Fruit fly (Drosophila melanogaster) whole organism, embryonic: ENCODE results near the gene Cpr23B.

Experiments used
- Ada2b ChIP-seq: fragments of 200-800 bp; sonication (Bioruptor generic); IDR thresholded peaks from 2 replicates; pipeline ENCODE4 v1.3.6; 2022; ENCODE audit warnings: missing biosample characterization, missing genetic modification characterization
- Atf3 ChIP-seq: fragments of 200-800 bp; sonication (Bioruptor generic); optimal IDR thresholded peaks from 3 replicates; lab custom pipeline; 2016; ENCODE audit warnings: missing biosample characterization, missing genetic modification characterization
- Awh ChIP-seq: fragments of 200-800 bp; sonication (Bioruptor generic); IDR thresholded peaks from 2 replicates; pipeline ENCODE4, ENCODE4 v1.3.6; 2022; ENCODE audit warnings: missing biosample characterization, missing genetic modification characterization
- CG10959 ChIP-seq: fragments of 200-800 bp; sonication (Bioruptor generic); IDR thresholded peaks from 2 replicates; pipeline ENCODE4 v1.3.6; 2022; ENCODE audit warnings: missing biosample characterization, missing genetic modification characterization
- CG12071 ChIP-seq: fragments of 200-800 bp; sonication (Bioruptor generic); optimal IDR thresholded peaks from 3 replicates; lab custom pipeline; 2018; ENCODE audit warnings: missing biosample characterization, mild to moderate bottlenecking, missing genetic modification characterization
- CG12155 ChIP-seq: fragments of 200-800 bp; sonication (Bioruptor generic); optimal IDR thresholded peaks from 3 replicates; lab custom pipeline; 2016; ENCODE audit warnings: missing biosample characterization, missing genetic modification characterization
- CG12391 ChIP-seq: fragments of 200-800 bp; sonication (Bioruptor generic); optimal IDR thresholded peaks from 3 replicates; lab custom pipeline; 2018; ENCODE audit warnings: missing biosample characterization, mild to moderate bottlenecking, missing genetic modification characterization, moderate library complexity
- CG14014 ChIP-seq: fragments of 200-800 bp; sonication (Bioruptor generic); IDR thresholded peaks from 2 replicates; pipeline ENCODE4 v1.3.6; 2022; ENCODE audit warnings: missing biosample characterization, missing genetic modification characterization
- CG16779 ChIP-seq: fragments of 200-800 bp; sonication (Bioruptor generic); IDR thresholded peaks from 2 replicates; pipeline ENCODE4 v1.3.6; 2022; ENCODE audit warnings: missing biosample characterization, missing genetic modification characterization
- CG17361 ChIP-seq: fragments of 200-800 bp; sonication (Bioruptor generic); IDR thresholded peaks from 3 replicates; pipeline ENCODE4 v1.3.6; 2022; ENCODE audit warnings: missing biosample characterization, missing genetic modification characterization
- CG17385 ChIP-seq: fragments of 200-800 bp; sonication (Bioruptor generic); optimal IDR thresholded peaks from 3 replicates; lab custom pipeline; 2018; ENCODE audit warnings: missing biosample characterization, mild to moderate bottlenecking, missing genetic modification characterization
- CG2889 ChIP-seq: fragments of 200-800 bp; sonication (Bioruptor generic); IDR thresholded peaks from 3 replicates; pipeline ENCODE4 v1.3.6; 2022; ENCODE audit warnings: missing biosample characterization, missing genetic modification characterization
- CG3995 ChIP-seq: fragments of 200-800 bp; sonication (Bioruptor generic); optimal IDR thresholded peaks from 3 replicates; lab custom pipeline; 2016; ENCODE audit warnings: missing biosample characterization, missing genetic modification characterization
- CG4282 ChIP-seq: fragments of 200-800 bp; sonication (Bioruptor generic); optimal IDR thresholded peaks from 2 replicates; lab custom pipeline; 2016; ENCODE audit warnings: missing biosample characterization, missing genetic modification characterization
- CG43689 ChIP-seq: fragments of 200-800 bp; sonication (Bioruptor generic); IDR thresholded peaks from 2 replicates; pipeline ENCODE4 v1.3.6; 2022; ENCODE audit warnings: missing biosample characterization, missing genetic modification characterization
- CG4707 ChIP-seq: fragments of 200-800 bp; sonication (Bioruptor generic); optimal IDR thresholded peaks from 2 replicates; lab custom pipeline; 2018; ENCODE audit warnings: missing biosample characterization, mild to moderate bottlenecking, missing genetic modification characterization, moderate library complexity
- CG4854 ChIP-seq: fragments of 200-800 bp; sonication (Bioruptor generic); optimal IDR thresholded peaks from 2 replicates; lab custom pipeline; 2016; ENCODE audit warnings: missing biosample characterization, missing genetic modification characterization, inconsistent platforms
- CG6272 ChIP-seq: fragments of 200-800 bp; sonication (Bioruptor generic); IDR thresholded peaks from 2 replicates; pipeline ENCODE4 v1.3.6; 2022; ENCODE audit warnings: missing biosample characterization, missing genetic modification characterization
- CG6791 ChIP-seq: fragments of 200-800 bp; sonication (Bioruptor generic); IDR thresholded peaks from 3 replicates; pipeline ENCODE4 v1.3.6; 2022; ENCODE audit warnings: missing biosample characterization, missing genetic modification characterization; ENCODE audit not compliant: partially characterized antibody
- CG7357 ChIP-seq: fragments of 200-800 bp; sonication (Bioruptor generic); IDR thresholded peaks from 3 replicates; pipeline ENCODE4 v1.3.6; 2022; ENCODE audit warnings: missing biosample characterization, missing genetic modification characterization
- CG7963 ChIP-seq: fragments of 200-800 bp; sonication (Bioruptor generic); IDR thresholded peaks from 3 replicates; pipeline ENCODE4 v1.3.6; 2022; ENCODE audit warnings: missing biosample characterization, missing genetic modification characterization; ENCODE audit not compliant: partially characterized antibody
- CG8290 ChIP-seq, 3 experiments: fragments of 200-800 bp; sonication (Bioruptor generic); optimal IDR thresholded peaks; 2 replicates each; lab custom pipeline; 2016 to 2019; ENCODE audit warnings: missing biosample characterization in 3 of 3, missing genetic modification characterization in 3 of 3, mild to moderate bottlenecking in 2 of 3, moderate library complexity in 1 of 3
- CG8765 ChIP-seq: fragments of 200-800 bp; sonication (Bioruptor generic); IDR thresholded peaks from 2 replicates; pipeline ENCODE4 v1.3.6; 2022; ENCODE audit warnings: missing biosample characterization, missing genetic modification characterization
- CG8924 ChIP-seq: fragments of 200-800 bp; optimal IDR thresholded peaks from 3 replicates; lab custom pipeline; 2019; ENCODE audit warnings: missing biosample characterization, mild to moderate bottlenecking, missing genetic modification characterization, moderate library complexity
- CG9876 ChIP-seq: fragments of 200-800 bp; sonication (Bioruptor generic); optimal IDR thresholded peaks from 2 replicates; lab custom pipeline; 2016; ENCODE audit warnings: missing biosample characterization, missing genetic modification characterization
- Ets97D ChIP-seq: fragments of 200-800 bp; sonication (Bioruptor generic); optimal IDR thresholded peaks from 3 replicates; lab custom pipeline; 2016; ENCODE audit warnings: missing biosample characterization, missing genetic modification characterization
- GATAe ChIP-seq: fragments of 200-800 bp; sonication (Bioruptor generic); conservative IDR thresholded peaks from 2 replicates; pipeline ENCODE4 v1.3.6; 2022; ENCODE audit warnings: missing biosample characterization, missing genetic modification characterization
- Hand ChIP-seq: fragments of 200-800 bp; sonication (Bioruptor generic); optimal IDR thresholded peaks from 2 replicates; lab custom pipeline; 2017; ENCODE audit warnings: mild to moderate bottlenecking, missing biosample characterization, missing genetic modification reagents, missing genetic modification characterization
- Hsf ChIP-seq: fragments of 200-800 bp; sonication (Bioruptor generic); optimal IDR thresholded peaks from 3 replicates; lab custom pipeline; 2016; ENCODE audit warnings: missing biosample characterization, missing genetic modification characterization
- NFAT ChIP-seq: fragments of 200-800 bp; sonication (Bioruptor generic); IDR thresholded peaks from 2 replicates; pipeline ENCODE4 v1.3.6; 2022; ENCODE audit warnings: missing biosample characterization, missing genetic modification characterization
- Neu2 ChIP-seq: fragments of 200-800 bp; sonication (Bioruptor generic); optimal IDR thresholded peaks from 3 replicates; lab custom pipeline; 2016; ENCODE audit warnings: missing biosample characterization, missing genetic modification characterization, borderline replicate concordance
- Nf-YA ChIP-seq: fragments of 200-800 bp; sonication (Bioruptor generic); IDR thresholded peaks from 2 replicates; pipeline ENCODE4 v1.3.6; 2022; ENCODE audit warnings: missing biosample characterization, missing genetic modification characterization
- Rfx ChIP-seq: fragments of 200-800 bp; sonication (Bioruptor generic); IDR thresholded peaks from 2 replicates; pipeline ENCODE4 v1.3.6; 2022; ENCODE audit warnings: missing biosample characterization, missing genetic modification characterization
- Trl ChIP-seq, 3 experiments: fragments of >200 bp in 2 of 3; fragments of 200-800 bp in 1 of 3; sonication (Bioruptor generic) in 1 of 3; optimal IDR thresholded peaks; 2 replicates in 1 of 3; 3 replicates in 2 of 3; lab custom pipeline; 2016 to 2017; ENCODE audit warnings: missing biosample characterization in 1 of 3, missing genetic modification characterization in 1 of 3
- al ChIP-seq: fragments of 200-800 bp; sonication (Bioruptor generic); IDR thresholded peaks from 2 replicates; pipeline ENCODE4 v1.3.6; 2022; ENCODE audit warnings: missing biosample characterization, missing genetic modification characterization
- chif ChIP-seq, 2 experiments: fragments of 200-800 bp; sonication (Bioruptor generic); optimal IDR thresholded peaks; 3 replicates each; lab custom pipeline; 2016; ENCODE audit warnings: missing biosample characterization in 2 of 2, missing genetic modification characterization in 2 of 2
- eyg ChIP-seq: fragments of 200-800 bp; sonication (Bioruptor generic); optimal IDR thresholded peaks from 3 replicates; lab custom pipeline; 2016; ENCODE audit warnings: missing biosample characterization, missing genetic modification characterization
- fd102C ChIP-seq: fragments of 200-800 bp; sonication (Bioruptor generic); optimal IDR thresholded peaks from 2 replicates; lab custom pipeline; 2018; ENCODE audit warnings: missing biosample characterization, mild to moderate bottlenecking, missing genetic modification characterization, moderate library complexity
- gem ChIP-seq: fragments of 200-800 bp; sonication (Bioruptor generic); optimal IDR thresholded peaks from 2 replicates; lab custom pipeline; 2019; ENCODE audit warnings: missing biosample characterization, mild to moderate bottlenecking, missing genetic modification characterization, moderate library complexity
- grau ChIP-seq: fragments of 200-800 bp; optimal IDR thresholded peaks from 3 replicates; lab custom pipeline; 2019; ENCODE audit warnings: missing biosample characterization, mild to moderate bottlenecking, missing genetic modification characterization, moderate library complexity
- her ChIP-seq: fragments of 200-800 bp; sonication (Bioruptor generic); optimal IDR thresholded peaks from 2 replicates; lab custom pipeline; 2016; ENCODE audit warnings: missing biosample characterization, missing genetic modification characterization
- insv ChIP-seq, 2 experiments: fragments of 200-800 bp; sonication (Bioruptor generic); optimal IDR thresholded peaks; 3 replicates each; lab custom pipeline; 2016 to 2018; ENCODE audit warnings: missing biosample characterization in 2 of 2, missing genetic modification characterization in 2 of 2
- mirr ChIP-seq: fragments of 200-800 bp; sonication (Bioruptor generic); optimal IDR thresholded peaks from 3 replicates; lab custom pipeline; 2018; ENCODE audit warnings: missing biosample characterization, mild to moderate bottlenecking, missing genetic modification characterization
- nerfin-1 ChIP-seq: fragments of 200-800 bp; sonication (Bioruptor generic); optimal IDR thresholded peaks from 3 replicates; lab custom pipeline; 2019; ENCODE audit warnings: missing biosample characterization, mild to moderate bottlenecking, missing genetic modification characterization, moderate library complexity
- otp ChIP-seq: fragments of 200-800 bp; sonication (Bioruptor generic); IDR thresholded peaks from 3 replicates; pipeline ENCODE4, ENCODE4 v1.3.6; 2022; ENCODE audit warnings: missing biosample characterization, missing genetic modification characterization
- repo ChIP-seq: fragments of 200-800 bp; sonication (Bioruptor generic); optimal IDR thresholded peaks from 2 replicates; lab custom pipeline; 2016; ENCODE audit warnings: missing biosample characterization, missing genetic modification characterization
- slbo ChIP-seq: fragments of 200-800 bp; sonication (Bioruptor generic); IDR thresholded peaks from 2 replicates; pipeline ENCODE4 v1.3.6; 2022; ENCODE audit warnings: missing biosample characterization, missing genetic modification characterization
- sug ChIP-seq: fragments of 200-800 bp; optimal IDR thresholded peaks from 2 replicates; lab custom pipeline; 2019; ENCODE audit warnings: missing biosample characterization, mild to moderate bottlenecking, missing genetic modification characterization, moderate library complexity
- tin ChIP-seq: fragments of 200-800 bp; sonication (Bioruptor generic); optimal IDR thresholded peaks from 3 replicates; lab custom pipeline; 2016; ENCODE audit warnings: missing biosample characterization, missing genetic modification characterization
- tx ChIP-seq: fragments of 200-800 bp; sonication (Bioruptor generic); optimal IDR thresholded peaks from 2 replicates; lab custom pipeline; 2016; ENCODE audit warnings: missing biosample characterization, missing genetic modification characterization
- wdn ChIP-seq: fragments of 200-800 bp; sonication (Bioruptor generic); IDR thresholded peaks from 2 replicates; pipeline ENCODE4 v1.3.6; 2022; ENCODE audit warnings: missing biosample characterization, missing genetic modification characterization

Cpr23B gene

DNA sequence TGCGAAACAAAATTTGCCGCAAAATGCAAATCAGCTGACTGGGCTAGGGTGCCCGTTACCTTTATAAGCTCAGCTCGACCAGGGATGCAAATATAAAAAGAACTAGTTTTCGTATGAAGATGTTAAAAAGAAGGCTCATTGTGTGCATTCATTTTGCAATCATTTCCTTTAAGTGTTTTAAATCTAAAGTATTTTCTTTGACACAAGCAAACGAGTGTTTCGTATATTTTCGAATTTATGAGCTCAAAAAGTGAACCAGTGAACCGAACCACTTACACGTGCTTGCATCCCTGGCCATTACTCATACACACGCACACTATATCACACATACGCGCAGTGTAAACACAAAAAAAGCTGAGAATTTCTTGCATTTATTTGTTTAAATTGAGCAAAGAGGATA lies 40.0 kb downstream of the Cpr23B start, which contains the start of the genes Prx6a and Sbat (continued):
- no peak for TF ChIP-seq Trl (optimal IDR thresholded peaks at IDR 0.05; lab: Kevin White, UChicago)
- peak; percentile 83 for TF ChIP-seq Trl (GFP tag; optimal IDR thresholded peaks at IDR 0.05; lab: Kevin White, UChicago)
- TF ChIP-seq CG16779 (GFP tag; lab: Robert Waterston, UW): no peak
- TF ChIP-seq CG3995 (GFP tag; lab: Kevin White, UChicago): peak; percentile 34
- no peak for TF ChIP-seq Hand (GFP tag; lab: Kevin White, UChicago)
- TF ChIP-seq Neu2 (GFP tag; lab: Kevin White, UChicago): peak; percentile 75
- TF ChIP-seq CG4282 (GFP tag; lab: Kevin White, UChicago): peak; percentile 36
- TF ChIP-seq CG14014 (GFP tag; lab: Robert Waterston, UW): peak; percentile 69
- peak in 1 of 2 experiments; percentile 49 for TF ChIP-seq insv (GFP tag; optimal IDR thresholded peaks at IDR 0.05; lab: Kevin White, UChicago)
- TF ChIP-seq Rfx (GFP tag; lab: Robert Waterston, UW): peak; percentile 82
- peak; percentile 73 for TF ChIP-seq tin (GFP tag; lab: Kevin White, UChicago)
- TF ChIP-seq CG8765 (GFP tag; lab: Robert Waterston, UW): peak; percentile 60; the same call in 1 of the 2 replicates
- peak; percentile 59 for TF ChIP-seq CG8924
- TF ChIP-seq gem (tag; lab: Kevin White, UChicago): peak; percentile 79
- TF ChIP-seq sug (tag; lab: Kevin White, UChicago): peak; percentile 89
- no peak for TF ChIP-seq CG4707
- TF ChIP-seq CG17361: peak; percentile 64
- TF ChIP-seq tx (GFP tag; lab: Kevin White, UChicago): peak; percentile 67
- peak; percentile 55 for TF ChIP-seq mirr (GFP tag; lab: Kevin White, UChicago)
- TF ChIP-seq Ada2b (GFP tag; lab: Robert Waterston, UW): peak; percentile 62; the same call in 1 of the 2 replicates
- TF ChIP-seq CG12391 (tag; lab: Kevin White, UChicago): peak; percentile 79
- TF ChIP-seq repo (GFP tag; lab: Kevin White, UChicago): peak; percentile 27
- TF ChIP-seq Atf3 (GFP tag; lab: Kevin White, UChicago): peak; percentile 40
- TF ChIP-seq NFAT: peak; percentile 59; the same call in 1 of the 2 replicates
- no peak for TF ChIP-seq CG7963
- TF ChIP-seq CG7357 (GFP tag; lab: Robert Waterston, UW): peak; percentile 54; the same call in 1 of the 3 replicates
- no peak for TF ChIP-seq otp (GFP tag; lab: Robert Waterston, UW)
- peak; percentile 75 for TF ChIP-seq Hsf (GFP tag; lab: Kevin White, UChicago)
- peak; percentile 80 for TF ChIP-seq grau (tag; lab: Kevin White, UChicago)
- no peak for TF ChIP-seq CG6791
- TF ChIP-seq nerfin-1: peak; percentile 68
- peak; percentile 42 for TF ChIP-seq CG4854
- peak; percentile 63 for TF ChIP-seq CG9876 (GFP tag; lab: Kevin White, UChicago)
- TF ChIP-seq eyg (GFP tag; lab: Kevin White, UChicago): no peak
- no peak for TF ChIP-seq Awh (GFP tag; lab: Robert Waterston, UW)
- TF ChIP-seq slbo (GFP tag; lab: Robert Waterston, UW): peak; percentile 79
- peak; percentile 56 for TF ChIP-seq CG6272 (GFP tag; lab: Robert Waterston, UW)
- TF ChIP-seq CG43689 (GFP tag; lab: Robert Waterston, UW): no peak
- TF ChIP-seq CG12071 (GFP tag; lab: Kevin White, UChicago): peak; percentile 27
- peak; percentile 60 for TF ChIP-seq CG8290 (GFP tag; optimal IDR thresholded peaks at IDR 0.05; lab: Kevin White, UChicago)
- TF ChIP-seq CG8290 (tag; optimal IDR thresholded peaks at IDR 0.05; lab: Kevin White, UChicago): peak; percentile 55 to 69
- peak; percentile 35 to 60 for TF ChIP-seq chif (GFP tag; optimal IDR thresholded peaks at IDR 0.05; lab: Kevin White, UChicago)
- TF ChIP-seq fd102C (GFP tag; lab: Kevin White, UChicago): peak; percentile 20
- TF ChIP-seq her (GFP tag; lab: Kevin White, UChicago): peak; percentile 69
- TF ChIP-seq CG17385 (GFP tag; lab: Kevin White, UChicago): peak; percentile 53
- peak; percentile 34; the same call in 1 of the 2 replicates for TF ChIP-seq wdn (GFP tag; lab: Robert Waterston, UW)
- TF ChIP-seq GATAe (GFP tag; lab: Robert Waterston, UW): no peak; the same call in 1 of the 2 replicates
- TF ChIP-seq CG10959: no peak
- no peak for TF ChIP-seq Nf-YA (GFP tag; lab: Robert Waterston, UW)
- peak; percentile 68 for TF ChIP-seq CG2889
- TF ChIP-seq al (GFP tag; lab: Robert Waterston, UW): peak; percentile 61
- TF ChIP-seq CG12155: peak; percentile 64
- peak; percentile 46 for TF ChIP-seq Ets97D
